Worm (Caenorhabditis elegans) whole organism, L4/young adult: ENCODE data around the gene pqn-84.

ENCODE experiments used
- W03F9.2 ChIP-seq: fragments of 150-350 bp; optimal IDR thresholded peaks from 2 replicates; lab custom pipeline; 2014; ENCODE audit warnings: missing biosample characterization, missing genetic modification characterization
- dao-5 ChIP-seq: sonication (generic microtip); optimal IDR thresholded peaks from 2 replicates; lab custom pipeline; 2016; ENCODE audit warnings: missing genotype, missing genetic modification characterization, moderate library complexity, missing compliant biosample characterization
- him-1 ChIP-seq: sonication (generic microtip); optimal IDR thresholded peaks from 2 replicates; lab custom pipeline; 2016; ENCODE audit warnings: missing genotype, missing genetic modification reagents, missing genetic modification characterization, missing compliant biosample characterization

DNA sequence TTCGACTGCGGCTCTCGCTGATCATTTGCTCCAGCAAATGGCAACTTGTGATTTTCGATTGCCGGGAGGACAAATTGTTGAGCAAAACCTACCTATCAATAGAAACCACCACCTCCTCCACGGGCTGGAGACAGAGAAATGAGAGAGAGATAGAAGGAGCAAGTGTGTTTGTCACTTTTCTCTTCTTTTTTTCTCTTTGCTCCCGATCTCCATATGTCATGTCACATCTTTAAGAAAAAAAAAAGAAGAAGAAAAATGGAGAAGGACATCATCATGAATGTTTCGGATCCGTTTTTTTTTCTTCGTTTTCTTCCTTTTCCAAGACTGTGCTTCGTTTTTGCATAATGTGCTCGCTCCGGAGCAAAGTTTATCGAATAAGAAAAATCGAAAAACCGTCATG lies 39.3 kb upstream of the pqn-84 start:
- no peak for TF ChIP-seq dao-5
- no peak for TF ChIP-seq W03F9.2 (tag; lab: Kevin White, UChicago)
- no peak for TF ChIP-seq him-1 (tag; lab: Kevin White, UChicago)
